Fruit fly (Drosophila melanogaster) whole organism, embryonic: Measurements from ENCODE around the gene Atg6.

ENCODE experiments used
- Atf3 ChIP-seq: fragments of 200-800 bp; sonication (Bioruptor generic); optimal IDR thresholded peaks from 3 replicates; lab custom pipeline; 2016; ENCODE audit warnings: missing biosample characterization, missing genetic modification characterization
- Bdp1 ChIP-seq: fragments of 200-800 bp; sonication (Bioruptor generic); optimal IDR thresholded peaks from 3 replicates; lab custom pipeline; 2016; ENCODE audit warnings: missing biosample characterization, missing genetic modification characterization
- CG11504 ChIP-seq: fragments of 200-800 bp; sonication (Bioruptor generic); optimal IDR thresholded peaks from 3 replicates; lab custom pipeline; 2019; ENCODE audit warnings: missing biosample characterization, mild to moderate bottlenecking, missing genetic modification characterization, moderate library complexity
- CG11723 ChIP-seq: fragments of 200-800 bp; sonication (Bioruptor generic); optimal IDR thresholded peaks from 2 replicates; lab custom pipeline; 2017; ENCODE audit warnings: missing biosample characterization, mild to moderate bottlenecking, missing genetic modification characterization
- CG12391 ChIP-seq: fragments of 200-800 bp; sonication (Bioruptor generic); optimal IDR thresholded peaks from 3 replicates; lab custom pipeline; 2018; ENCODE audit warnings: missing biosample characterization, mild to moderate bottlenecking, missing genetic modification characterization, moderate library complexity
- CG31224 ChIP-seq: fragments of 200-800 bp; sonication (Bioruptor generic); IDR thresholded peaks from 2 replicates; pipeline ENCODE4 v1.3.6; 2022; ENCODE audit warnings: missing biosample characterization, missing genetic modification characterization
- CG31388 ChIP-seq: fragments of 200-800 bp; sonication (Bioruptor generic); optimal IDR thresholded peaks from 2 replicates; lab custom pipeline; 2016; ENCODE audit warnings: missing biosample characterization, missing genetic modification characterization
- CG3163 ChIP-seq: fragments of 200-800 bp; sonication (Bioruptor generic); optimal IDR thresholded peaks from 3 replicates; lab custom pipeline; 2016; ENCODE audit warnings: missing biosample characterization, missing genetic modification characterization
- CG33557 ChIP-seq: fragments of 200-800 bp; sonication (Bioruptor generic); optimal IDR thresholded peaks from 2 replicates; lab custom pipeline; 2019; ENCODE audit warnings: missing biosample characterization, mild to moderate bottlenecking, missing genetic modification characterization, moderate library complexity
- CG3726 ChIP-seq: fragments of 200-800 bp; sonication (Bioruptor generic); IDR thresholded peaks from 3 replicates; pipeline ENCODE4, ENCODE4 v1.3.6; 2022; ENCODE audit warnings: missing biosample characterization, missing genetic modification characterization
- CG4360 ChIP-seq: fragments of 200-800 bp; sonication (Bioruptor generic); IDR thresholded peaks from 2 replicates; pipeline ENCODE4 v1.3.6; 2022; ENCODE audit warnings: missing biosample characterization, missing genetic modification characterization
- CG6854 ChIP-seq: fragments of 200-800 bp; sonication (Bioruptor generic); optimal IDR thresholded peaks from 3 replicates; lab custom pipeline; 2017; ENCODE audit warnings: missing biosample characterization, mild to moderate bottlenecking, missing genetic modification characterization
- CG8281 ChIP-seq: fragments of 200-800 bp; sonication (Bioruptor generic); optimal IDR thresholded peaks from 2 replicates; lab custom pipeline; 2018; ENCODE audit warnings: missing biosample characterization, mild to moderate bottlenecking, missing genetic modification characterization, moderate library complexity
- CG8924 ChIP-seq: fragments of 200-800 bp; optimal IDR thresholded peaks from 3 replicates; lab custom pipeline; 2019; ENCODE audit warnings: missing biosample characterization, mild to moderate bottlenecking, missing genetic modification characterization, moderate library complexity
- HLH54F ChIP-seq: fragments of 200-800 bp; sonication (Bioruptor generic); optimal IDR thresholded peaks from 3 replicates; lab custom pipeline; 2016; ENCODE audit warnings: missing biosample characterization, missing genetic modification characterization
- HmgZ ChIP-seq: fragments of 200-800 bp; sonication (Bioruptor generic); optimal IDR thresholded peaks from 2 replicates; lab custom pipeline; 2018; ENCODE audit warnings: missing biosample characterization, mild to moderate bottlenecking, missing genetic modification characterization
- Lim3 ChIP-seq: fragments of 200-800 bp; sonication (Bioruptor generic); IDR thresholded peaks from 2 replicates; pipeline ENCODE4 v1.3.6; 2022; ENCODE audit warnings: missing biosample characterization, missing genetic modification characterization
- Lpt ChIP-seq: fragments of >200 bp; optimal IDR thresholded peaks from 2 replicates; lab custom pipeline; 2018; ENCODE audit warnings: missing biosample characterization, missing genetic modification characterization
- Myb ChIP-seq: fragments of 200-800 bp; sonication (Bioruptor generic); optimal IDR thresholded peaks from 2 replicates; lab custom pipeline; 2016; ENCODE audit warnings: missing biosample characterization, missing genetic modification characterization
- NFAT ChIP-seq: fragments of 200-800 bp; sonication (Bioruptor generic); IDR thresholded peaks from 2 replicates; pipeline ENCODE4 v1.3.6; 2022; ENCODE audit warnings: missing biosample characterization, missing genetic modification characterization
- Neu2 ChIP-seq: fragments of 200-800 bp; sonication (Bioruptor generic); optimal IDR thresholded peaks from 3 replicates; lab custom pipeline; 2016; ENCODE audit warnings: missing biosample characterization, missing genetic modification characterization, borderline replicate concordance
- Nf-YA ChIP-seq: fragments of 200-800 bp; sonication (Bioruptor generic); IDR thresholded peaks from 2 replicates; pipeline ENCODE4 v1.3.6; 2022; ENCODE audit warnings: missing biosample characterization, missing genetic modification characterization
- PHDP ChIP-seq: fragments of 200-800 bp; sonication (Bioruptor generic); optimal IDR thresholded peaks from 3 replicates; lab custom pipeline; 2018; ENCODE audit warnings: missing biosample characterization, mild to moderate bottlenecking, missing genetic modification characterization, moderate library complexity
- Poxn ChIP-seq: fragments of 200-800 bp; sonication (Bioruptor generic); IDR thresholded peaks from 2 replicates; pipeline ENCODE4 v1.3.6; 2022; ENCODE audit warnings: missing biosample characterization, missing genetic modification characterization
- Ptx1 ChIP-seq: fragments of 200-800 bp; sonication (Bioruptor generic); IDR thresholded peaks from 2 replicates; pipeline ENCODE4 v1.3.6; 2022; ENCODE audit warnings: missing biosample characterization, missing genetic modification characterization
- Usf ChIP-seq: fragments of 200-800 bp; sonication (Bioruptor generic); optimal IDR thresholded peaks from 2 replicates; lab custom pipeline; 2017; ENCODE audit warnings: missing genotype, missing biosample characterization, missing genetic modification characterization
- Xrp1 ChIP-seq: fragments of 200-800 bp; sonication (Bioruptor generic); IDR thresholded peaks from 2 replicates; pipeline ENCODE4 v1.3.6; 2022; ENCODE audit warnings: missing biosample characterization, missing genetic modification characterization
- ase ChIP-seq: fragments of 200-800 bp; sonication (Bioruptor generic); IDR thresholded peaks from 3 replicates; pipeline ENCODE4 v1.3.6; 2022; ENCODE audit warnings: missing biosample characterization, missing genetic modification characterization
- bcd ChIP-seq: fragments of 200-800 bp; sonication (Bioruptor generic); optimal IDR thresholded peaks from 2 replicates; lab custom pipeline; 2017; ENCODE audit warnings: missing biosample characterization, mild to moderate bottlenecking, missing genetic modification characterization
- br ChIP-seq: fragments of >200 bp; optimal IDR thresholded peaks from 2 replicates; lab custom pipeline; 2017
- ci ChIP-seq: fragments of 200-800 bp; sonication (Bioruptor generic); IDR thresholded peaks from 3 replicates; pipeline ENCODE4 v1.3.6; 2022; ENCODE audit warnings: missing biosample characterization, missing genetic modification characterization
- ewg ChIP-seq: fragments of 200-800 bp; sonication (Bioruptor generic); optimal IDR thresholded peaks from 3 replicates; lab custom pipeline; 2017; ENCODE audit warnings: mild to moderate bottlenecking, missing biosample characterization, missing genetic modification reagents, missing genetic modification characterization
- eyg ChIP-seq: fragments of 200-800 bp; sonication (Bioruptor generic); optimal IDR thresholded peaks from 3 replicates; lab custom pipeline; 2016; ENCODE audit warnings: missing biosample characterization, missing genetic modification characterization
- gro ChIP-seq: fragments of 200-800 bp; sonication (Bioruptor generic); optimal IDR thresholded peaks from 2 replicates; lab custom pipeline; 2016; ENCODE audit warnings: missing biosample characterization, missing genetic modification characterization
- inv ChIP-seq: fragments of 200-800 bp; sonication (Bioruptor generic); IDR thresholded peaks from 2 replicates; pipeline ENCODE4 v1.3.6; 2022; ENCODE audit warnings: missing biosample characterization, missing genetic modification characterization; ENCODE audit not compliant: partially characterized antibody
- klu ChIP-seq: fragments of 200-800 bp; sonication (Bioruptor generic); IDR thresholded peaks from 2 replicates; pipeline ENCODE4 v1.3.6; 2022; ENCODE audit warnings: missing biosample characterization, missing genetic modification characterization
- mld ChIP-seq: fragments of 200-800 bp; sonication (Bioruptor generic); IDR thresholded peaks from 3 replicates; pipeline ENCODE4 v1.3.6; 2022; ENCODE audit warnings: missing biosample characterization, missing genetic modification characterization; ENCODE audit not compliant: partially characterized antibody
- oc ChIP-seq: fragments of 200-800 bp; sonication (Bioruptor generic); optimal IDR thresholded peaks from 2 replicates; lab custom pipeline; 2018; ENCODE audit warnings: missing biosample characterization, mild to moderate bottlenecking, missing genetic modification characterization, moderate library complexity
- onecut ChIP-seq: fragments of 200-800 bp; sonication (Bioruptor generic); IDR thresholded peaks from 2 replicates; pipeline ENCODE4 v1.3.6; 2022; ENCODE audit warnings: missing biosample characterization, missing genetic modification characterization
- p53 ChIP-seq: fragments of 200-800 bp; sonication (Bioruptor generic); optimal IDR thresholded peaks from 2 replicates; lab custom pipeline; 2016; ENCODE audit warnings: missing biosample characterization, missing genetic modification characterization
- ranshi ChIP-seq: fragments of 200-800 bp; sonication (Bioruptor generic); IDR thresholded peaks from 2 replicates; pipeline ENCODE4 v1.3.6; 2022; ENCODE audit warnings: missing biosample characterization, missing genetic modification characterization
- shn ChIP-seq: fragments of 200-800 bp; sonication (Bioruptor generic); optimal IDR thresholded peaks from 3 replicates; lab custom pipeline; 2016; ENCODE audit warnings: missing biosample characterization, missing genetic modification characterization
- slou ChIP-seq: fragments of 200-800 bp; sonication (Bioruptor generic); optimal IDR thresholded peaks from 3 replicates; lab custom pipeline; 2016; ENCODE audit warnings: missing biosample characterization, missing genetic modification characterization
- slp2 ChIP-seq: fragments of 200-800 bp; sonication (Bioruptor generic); optimal IDR thresholded peaks from 2 replicates; lab custom pipeline; 2016; ENCODE audit warnings: missing biosample characterization, missing genetic modification characterization
- sug ChIP-seq: fragments of 200-800 bp; optimal IDR thresholded peaks from 2 replicates; lab custom pipeline; 2019; ENCODE audit warnings: missing biosample characterization, mild to moderate bottlenecking, missing genetic modification characterization, moderate library complexity
- trem ChIP-seq: fragments of 200-800 bp; optimal IDR thresholded peaks from 3 replicates; lab custom pipeline; 2019; ENCODE audit warnings: missing biosample characterization, mild to moderate bottlenecking, missing genetic modification characterization, moderate library complexity
- trh ChIP-seq: fragments of 200-800 bp; sonication (Bioruptor generic); optimal IDR thresholded peaks from 2 replicates; lab custom pipeline; 2016; ENCODE audit warnings: missing biosample characterization, missing genetic modification characterization
- twi ChIP-seq: fragments of 200-800 bp; optimal IDR thresholded peaks from 2 replicates; lab custom pipeline; 2019; ENCODE audit warnings: missing biosample characterization, mild to moderate bottlenecking, missing genetic modification characterization, moderate library complexity
- z ChIP-seq: fragments of 200-800 bp; sonication (Bioruptor generic); IDR thresholded peaks from 3 replicates; pipeline ENCODE4 v1.3.6; 2022; ENCODE audit warnings: missing biosample characterization, missing genetic modification characterization
- zen ChIP-seq: fragments of 200-800 bp; sonication (Bioruptor generic); optimal IDR thresholded peaks from 3 replicates; lab custom pipeline; 2018; ENCODE audit warnings: missing biosample characterization, mild to moderate bottlenecking, missing genetic modification characterization, moderate library complexity

The Atg6 gene

DNA sequence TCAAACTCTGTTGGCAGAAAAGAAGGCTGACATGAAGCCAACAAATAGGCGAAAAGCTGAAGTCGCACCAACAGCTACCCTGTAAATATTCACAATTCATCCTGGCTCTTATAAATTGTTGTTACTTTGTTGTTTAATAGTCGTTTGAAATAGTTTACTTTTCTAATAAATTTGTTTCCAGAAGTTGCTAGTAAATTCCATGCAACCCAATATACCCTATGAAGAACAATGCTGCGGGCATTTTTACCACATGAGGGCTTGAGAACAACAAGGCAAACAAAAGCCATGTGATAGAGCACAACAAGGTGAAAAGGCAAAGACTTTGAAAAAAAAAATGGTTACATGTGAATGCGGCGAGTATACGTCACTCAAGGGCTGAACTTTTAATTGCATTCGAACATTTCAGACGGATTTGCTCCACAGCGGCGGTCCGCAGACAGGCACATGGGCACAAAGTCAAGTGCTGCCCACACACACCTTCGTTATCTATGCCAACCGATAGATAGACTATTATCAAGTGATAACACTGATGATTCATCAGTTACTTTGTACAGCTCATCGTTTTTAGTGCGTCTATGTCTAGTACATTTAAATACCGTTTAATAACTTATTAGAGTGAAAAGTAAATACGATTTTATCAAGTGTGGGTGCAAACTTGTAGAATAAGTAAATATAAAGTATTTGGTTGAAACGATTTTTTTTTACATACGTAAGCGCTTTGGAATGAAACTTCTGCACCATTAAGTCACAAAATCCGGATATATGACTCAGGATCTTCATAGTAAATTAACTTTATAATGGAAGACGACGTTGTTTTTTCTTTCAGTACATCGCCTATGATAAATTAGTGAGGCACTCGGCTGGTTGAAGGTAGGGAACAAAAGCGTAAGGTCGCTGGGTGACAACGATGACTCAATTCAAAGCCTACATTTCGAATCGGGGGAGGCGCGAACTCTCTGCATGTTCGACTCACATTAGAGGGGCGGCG, 48.8 kb upstream of the Atg6 start (continued):
- TF ChIP-seq CG12391: peak; percentile 75
- TF ChIP-seq br (lab: Kevin White, UChicago): no peak
- TF ChIP-seq Neu2 (GFP tag; lab: Kevin White, UChicago): no peak
- peak; percentile 75 for TF ChIP-seq ase
- TF ChIP-seq CG33557: no peak
- TF ChIP-seq Atf3 (GFP tag; lab: Kevin White, UChicago): peak; percentile 58
- TF ChIP-seq CG31224: peak; percentile 45
- peak; percentile 46 for TF ChIP-seq onecut (GFP tag; lab: Robert Waterston, UW)
- TF ChIP-seq gro (GFP tag; lab: Kevin White, UChicago): peak; percentile 70
- peak; percentile 76 for TF ChIP-seq Nf-YA (GFP tag; lab: Robert Waterston, UW)
- TF ChIP-seq trem (tag; lab: Kevin White, UChicago): peak; percentile 48
- peak; percentile 71 for TF ChIP-seq bcd
- TF ChIP-seq Lim3 (GFP tag; lab: Robert Waterston, UW): peak; percentile 62; the same call in 1 of the 2 replicates
- TF ChIP-seq shn (GFP tag; lab: Kevin White, UChicago): peak; percentile 76
- TF ChIP-seq CG8924 (tag; lab: Kevin White, UChicago): peak; percentile 72
- TF ChIP-seq inv: no peak
- TF ChIP-seq Bdp1 (GFP tag; lab: Kevin White, UChicago): peak; percentile 71
- peak; percentile 77 for TF ChIP-seq oc (tag; lab: Kevin White, UChicago)
- TF ChIP-seq CG3163 (GFP tag; lab: Kevin White, UChicago): peak; percentile 29
- TF ChIP-seq NFAT (GFP tag; lab: Robert Waterston, UW): peak; percentile 74
- peak; percentile 82 for TF ChIP-seq CG11504 (tag; lab: Kevin White, UChicago)
- TF ChIP-seq Ptx1 (GFP tag; lab: Robert Waterston, UW): peak; percentile 84
- peak; percentile 34 for TF ChIP-seq Usf (GFP tag; lab: Kevin White, UChicago)
- peak; percentile 34 for TF ChIP-seq eyg (GFP tag; lab: Kevin White, UChicago)
- peak; percentile 61 for TF ChIP-seq ewg
- peak; percentile 55 for TF ChIP-seq sug (tag; lab: Kevin White, UChicago)
- TF ChIP-seq zen (tag; lab: Kevin White, UChicago): peak; percentile 50
- TF ChIP-seq z (GFP tag; lab: Robert Waterston, UW): no peak
- peak; percentile 79 for TF ChIP-seq PHDP (tag; lab: Kevin White, UChicago)
- peak; percentile 65 for TF ChIP-seq slp2 (GFP tag; lab: Kevin White, UChicago)
- TF ChIP-seq ranshi (GFP tag; lab: Robert Waterston, UW): peak; percentile 88
- peak; percentile 69 for TF ChIP-seq HmgZ (tag; lab: Kevin White, UChicago)
- TF ChIP-seq CG4360: peak; percentile 41; the same call in 1 of the 2 replicates
- TF ChIP-seq Lpt (GFP tag; lab: Kevin White, UChicago): no peak
- TF ChIP-seq p53 (GFP tag; lab: Kevin White, UChicago): peak; percentile 2
- TF ChIP-seq slou: peak; percentile 21
- TF ChIP-seq CG3726 (GFP tag; lab: Robert Waterston, UW): peak; percentile 84
- peak; percentile 23 for TF ChIP-seq CG8281 (tag; lab: Kevin White, UChicago)
- peak; percentile 34 for TF ChIP-seq CG11723
- peak; percentile 87 for TF ChIP-seq Xrp1 (GFP tag; lab: Robert Waterston, UW)
- TF ChIP-seq twi: peak; percentile 48
- TF ChIP-seq HLH54F (GFP tag; lab: Kevin White, UChicago): peak; percentile 85
- peak; percentile 70 for TF ChIP-seq klu
- peak; percentile 92 for TF ChIP-seq ci (GFP tag; lab: Robert Waterston, UW)
- TF ChIP-seq CG6854 (GFP tag; lab: Kevin White, UChicago): peak; percentile 27
- TF ChIP-seq Poxn (GFP tag; lab: Robert Waterston, UW): peak; percentile 44; the same call in 1 of the 2 replicates
- TF ChIP-seq trh: peak; percentile 22
- TF ChIP-seq CG31388: peak; percentile 59
- TF ChIP-seq mld: no peak
- peak; percentile 51 for TF ChIP-seq Myb (GFP tag; lab: Kevin White, UChicago)
